Worm (Caenorhabditis elegans) whole organism, early embryonic: ENCODE measurements around the gene F44G3.7.

Source experiments
- F13C5.2 ChIP-seq: sonication (generic microtip); optimal IDR thresholded peaks from 2 replicates; lab custom pipeline; 2017; ENCODE audit warnings: mild to moderate bottlenecking, missing genetic modification characterization, inconsistent platforms, missing compliant biosample characterization
- aly-1 ChIP-seq: sonication (generic microtip); optimal IDR thresholded peaks from 2 replicates; lab custom pipeline; 2016; ENCODE audit warnings: missing genetic modification characterization, missing compliant biosample characterization
- ama-1 ChIP-seq: fragments of 150-350 bp; optimal IDR thresholded peaks from 2 replicates; lab custom pipeline; 2014
- pes-1 ChIP-seq: fragments of 200-800 bp; sonication (Bioruptor generic); IDR thresholded peaks from 2 replicates; pipeline ENCODE4 v1.3.6; 2022; ENCODE audit warnings: missing genetic modification reagents, missing genetic modification characterization, missing compliant biosample characterization
- scrt-1 ChIP-seq: fragments of 200-800 bp; sonication (Bioruptor generic); IDR thresholded peaks from 2 replicates; pipeline ENCODE4 v1.3.6; 2022; ENCODE audit warnings: missing genetic modification characterization, missing compliant biosample characterization
- tbx-37 ChIP-seq: fragments of 200-800 bp; sonication (Bioruptor generic); conservative IDR thresholded peaks from 2 replicates; pipeline ENCODE4 v1.3.6; 2022; ENCODE audit warnings: missing genetic modification reagents, missing genetic modification characterization, missing compliant biosample characterization

DNA sequence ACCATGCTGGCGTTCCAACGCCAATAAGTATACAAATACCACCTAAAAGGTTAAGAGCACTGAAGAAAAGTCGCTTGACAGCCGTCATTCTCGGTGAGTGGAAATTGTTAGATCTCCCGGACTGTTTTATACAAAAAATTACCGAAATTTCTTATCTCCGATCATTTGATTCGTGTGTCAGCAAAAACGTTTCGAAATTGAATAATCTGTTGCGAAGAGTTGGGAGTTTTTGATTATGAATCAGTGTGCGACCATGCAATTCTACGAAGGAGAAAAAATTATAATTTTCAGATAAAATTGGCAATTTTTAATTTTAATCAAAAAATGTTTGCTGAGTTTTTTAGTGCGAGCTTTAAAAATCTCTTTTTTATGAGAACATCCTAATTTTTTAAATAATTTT lies 2.6 kb upstream of the F44G3.7 start, which contains the start of gene clc-11:
- TF ChIP-seq scrt-1 (no peak), pes-1 (GFP tag; lab: Robert Waterston, UW) (no peak), tbx-37 (GFP tag; lab: Robert Waterston, UW) (no peak), ama-1 (lab: Kevin White, UChicago) (no peak), F13C5.2 (tag; lab: Kevin White, UChicago) (no peak), aly-1 (tag; lab: Kevin White, UChicago) (no peak)
